Worm (Caenorhabditis elegans): Measurements from ENCODE around the gene swsn-7.

swsn-7 gene

DNA sequence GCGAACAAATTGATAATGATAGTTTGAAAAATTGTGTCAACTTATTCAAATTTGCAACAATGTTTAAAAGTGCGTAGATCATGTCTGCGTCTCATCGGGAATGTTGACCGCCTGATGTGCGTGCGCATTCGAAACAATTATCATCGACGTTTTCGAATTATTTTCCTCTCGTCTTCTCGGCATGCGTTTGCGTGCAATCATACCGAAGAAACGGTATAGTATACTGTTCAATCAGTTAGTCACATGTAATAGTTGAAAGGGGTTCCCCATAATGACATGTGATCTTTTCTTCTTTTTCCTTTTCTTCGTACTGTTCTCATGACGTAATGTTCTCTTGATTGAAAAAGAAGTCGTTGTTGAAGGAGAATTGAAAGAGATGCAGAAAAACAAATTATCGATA, 10.8 kb downstream of the swsn-7 start (continued):
- TF ChIP-seq skn-1 (tag; optimal IDR thresholded peaks at IDR 0.05): no peak
- no peak for TF ChIP-seq lim-7 (GFP tag; IDR thresholded peaks at IDR 0.05)
- TF ChIP-seq zip-11 (GFP tag; IDR thresholded peaks at IDR 0.05): no peak

ce11 chrII:8016167-8016566, 11.4 kb downstream of the swsn-7 start:
- TF ChIP-seq lsy-2 (tag; optimal IDR thresholded peaks at IDR 0.05) (peak; percentile 22 to 41), F26F4.8 (GFP tag; conservative IDR thresholded peaks at IDR 0.05) (no peak), madf-5 (GFP tag; IDR thresholded peaks at IDR 0.05) (no peak), D1046.2 (GFP tag; IDR thresholded peaks at IDR 0.05) (0 out of 2 replicates have a peak, but pooled peaks have one; percentile 7), ztf-7 (tag; optimal IDR thresholded peaks at IDR 0.05) (no peak), ceh-28 (tag; optimal IDR thresholded peaks at IDR 0.05) (no peak), dpl-1 (GFP tag; optimal IDR thresholded peaks at IDR 0.05) (no peak), ceh-32 (tag; optimal IDR thresholded peaks at IDR 0.05; ENCODE audit: poor library complexity) (no peak), nhr-28 (tag; optimal IDR thresholded peaks at IDR 0.05) (peak; percentile 70), dve-1 (tag; optimal IDR thresholded peaks at IDR 0.05; ENCODE audit: insufficient read depth) (peak; percentile 69), mxl-2 (GFP tag; conservative IDR thresholded peaks at IDR 0.05) (peak; percentile 58; the same call in 1 of the 2 replicates), daf-12 (tag; optimal IDR thresholded peaks at IDR 0.05) (no peak), nhr-77 (tag; optimal IDR thresholded peaks at IDR 0.05) (peak; percentile 18), tra-1 (GFP tag; IDR thresholded peaks at IDR 0.05) (peak; percentile 76; the same call in 1 of the 2 replicates), aha-1 (tag) (peak; percentile 98), T26A8.4 (GFP tag; IDR thresholded peaks at IDR 0.05) (peak; percentile 15; the same call in 1 of the 2 replicates), zag-1 (tag; optimal IDR thresholded peaks at IDR 0.05) (no peak), spr-3 (GFP tag; optimal IDR thresholded peaks at IDR 0.05) (no peak), lin-13 (GFP tag; optimal IDR thresholded peaks at IDR 0.05) (no peak), arid-1 (GFP tag; conservative IDR thresholded peaks at IDR 0.05) (0 out of 2 replicates have a peak, but pooled peaks have one; percentile 15), Y75B8A.6 (GFP tag; IDR thresholded peaks at IDR 0.05) (no peak), mep-1 (tag; optimal IDR thresholded peaks at IDR 0.05) (peak; percentile 15), saeg-2 (GFP tag; IDR thresholded peaks at IDR 0.05) (no peak; the same call in 1 of the 2 replicates), ceh-62 (tag; optimal IDR thresholded peaks at IDR 0.05) (no peak), cey-2 (tag; optimal IDR thresholded peaks at IDR 0.05; ENCODE audit: borderline replicate concordance, insufficient read depth) (no peak), fkh-10 (GFP tag; optimal IDR thresholded peaks at IDR 0.05) (no peak), nhr-10 (tag; optimal IDR thresholded peaks at IDR 0.05) (no peak), ceh-44 (GFP tag; IDR thresholded peaks at IDR 0.05) (no peak), ctbp-1 (GFP tag; IDR thresholded peaks at IDR 0.05) (no peak), mxl-3 (GFP tag; optimal IDR thresholded peaks at IDR 0.05) (no peak), ceh-20 (GFP tag; IDR thresholded peaks at IDR 0.05) (no peak), lin-1 (GFP tag; IDR thresholded peaks at IDR 0.05) (no peak; the same call in 1 of the 2 replicates), mdt-29 (GFP tag; IDR thresholded peaks at IDR 0.05) (0 out of 2 replicates have a peak, but pooled peaks have one; percentile 27), daf-16 (GFP tag; optimal IDR thresholded peaks at IDR 0.05) (peak in 1 of 2 experiments; percentile 39), daf-16 (tag; optimal IDR thresholded peaks at IDR 0.05) (peak; percentile 20), mes-2 (tag; optimal IDR thresholded peaks at IDR 0.05; ENCODE audit: poor library complexity, severe bottlenecking) (peak; percentile 61), dmd-6 (GFP tag; IDR thresholded peaks at IDR 0.05) (peak; percentile 95), mdl-1 (tag; optimal IDR thresholded peaks at IDR 0.05) (peak; percentile 57 to 76), lin-38 (GFP tag; IDR thresholded peaks at IDR 0.05) (peak; percentile 45), nhr-48 (tag; optimal IDR thresholded peaks at IDR 0.05) (peak; percentile 70), pha-4 (GFP tag; IDR thresholded peaks at IDR 0.05) (peak; percentile 34; the same call in 1 of the 2 replicates), pha-4 (tag; optimal IDR thresholded peaks at IDR 0.05) (no peak), nhr-11 (tag; optimal IDR thresholded peaks at IDR 0.05) (peak; percentile 35), pqm-1 (tag; optimal IDR thresholded peaks at IDR 0.05) (peak; percentile 11), ama-1 (optimal IDR thresholded peaks at IDR 0.05) (peak; percentile 57), hlh-30 (tag; optimal IDR thresholded peaks at IDR 0.05; ENCODE audit: insufficient read depth) (peak; percentile 79), hlh-11 (tag; optimal IDR thresholded peaks at IDR 0.05) (peak; percentile 80)
